Fruit fly (Drosophila melanogaster) Kc167 (cell line): Measurements from ENCODE around the gene CG31642.

ENCODE experiments used
- Myc ChIP-seq: fragments of >200 bp; optimal IDR thresholded peaks from 2 replicates; lab custom pipeline; 2017; ENCODE audit warnings: missing external identifiers
- h ChIP-seq: fragments of >200 bp; optimal IDR thresholded peaks from 3 replicates; lab custom pipeline; 2018; ENCODE audit warnings: missing external identifiers
- insv ChIP-seq: fragments of >200 bp; optimal IDR thresholded peaks from 3 replicates; lab custom pipeline; 2018; ENCODE audit warnings: missing external identifiers
- psq ChIP-seq: fragments of >200 bp; optimal IDR thresholded peaks from 2 replicates; lab custom pipeline; 2017; ENCODE audit warnings: missing external identifiers
- ttk ChIP-seq: sonication (Bioruptor generic); optimal IDR thresholded peaks from 2 replicates; lab custom pipeline; 2017; ENCODE audit warnings: missing external identifiers

DNA sequence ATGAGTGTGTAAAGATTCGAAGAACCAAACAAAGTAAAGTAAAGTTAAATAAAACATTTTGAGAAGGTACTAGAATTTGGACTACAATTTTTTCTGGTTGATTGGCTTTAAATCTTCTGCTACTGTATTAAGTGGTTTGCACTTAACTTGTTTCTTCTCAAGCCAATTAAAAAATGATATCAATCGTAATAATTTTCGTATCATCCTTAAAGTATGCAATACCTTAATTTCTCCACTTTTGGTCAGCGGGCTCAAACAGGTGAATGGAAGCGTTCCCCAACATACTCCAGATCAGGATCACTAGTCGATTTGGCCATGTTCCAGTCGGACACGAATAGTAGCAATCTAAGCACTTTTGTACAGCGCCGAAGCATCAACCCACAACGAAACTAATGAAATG is 44.4 kb upstream of the CG31642 start:
- TF ChIP-seq ttk (lab: Kevin White, UChicago) (no peak), Myc (lab: Kevin White, UChicago) (no peak), h (lab: Kevin White, UChicago) (no peak), insv (lab: Kevin White, UChicago) (no peak), psq (lab: Kevin White, UChicago) (no peak)
